Worm (Caenorhabditis elegans) whole organism, young adult: ENCODE measurements around the gene F49E10.4.
A peak's percentile ranks its signal among the peaks of the same experiment; 100 is the strongest.

ENCODE experiments used
- B0019.2 ChIP-seq: fragments of 200-800 bp; sonication (Bioruptor generic); conservative IDR thresholded peaks from 2 replicates; pipeline ENCODE4 v1.3.6; 2022; ENCODE audit warnings: missing genetic modification reagents, missing genetic modification characterization, missing compliant biosample characterization
- C06A6.2 ChIP-seq: fragments of 200-800 bp; sonication (Bioruptor generic); conservative IDR thresholded peaks from 2 replicates; pipeline ENCODE4 v1.3.6; 2022; ENCODE audit warnings: missing genetic modification characterization, missing compliant biosample characterization
- F10E7.11 ChIP-seq: sonication (generic microtip); optimal IDR thresholded peaks from 2 replicates; lab custom pipeline; 2017; ENCODE audit warnings: mild to moderate bottlenecking, missing genetic modification characterization, moderate library complexity, missing compliant biosample characterization
- F33H1.4 ChIP-seq: fragments of 200-800 bp; sonication (Bioruptor generic); IDR thresholded peaks from 2 replicates; pipeline ENCODE4 v1.3.6; 2022; ENCODE audit warnings: missing genetic modification reagents, missing genetic modification characterization, missing compliant biosample characterization
- F52B5.7 ChIP-seq: sonication (generic microtip); optimal IDR thresholded peaks from 2 replicates; lab custom pipeline; 2016; ENCODE audit warnings: mild to moderate bottlenecking, missing genetic modification characterization, missing compliant biosample characterization
- F55B11.4 ChIP-seq: sonication (generic microtip); optimal IDR thresholded peaks from 2 replicates; lab custom pipeline; 2016; ENCODE audit warnings: missing compliant biosample characterization, missing genetic modification characterization, borderline replicate concordance; ENCODE audit not compliant: insufficient read depth
- K12H6.12 ChIP-seq: fragments of 200-800 bp; sonication (Bioruptor generic); optimal IDR thresholded peaks from 2 replicates; lab custom pipeline; 2018; ENCODE audit warnings: mild to moderate bottlenecking, missing genetic modification characterization, missing compliant biosample characterization
- T26A5.8 ChIP-seq: sonication (generic microtip); optimal IDR thresholded peaks from 2 replicates; lab custom pipeline; 2016; ENCODE audit warnings: missing genetic modification characterization, missing compliant biosample characterization
- ZK185.1 ChIP-seq: sonication (generic microtip); optimal IDR thresholded peaks from 2 replicates; lab custom pipeline; 2016; ENCODE audit warnings: mild to moderate bottlenecking, missing genetic modification characterization, missing compliant biosample characterization; ENCODE audit not compliant: poor library complexity, severe bottlenecking
- ama-1 ChIP-seq, 3 experiments: fragments of 150-350 bp in 1 of 3; sonication (generic microtip) in 2 of 3; optimal IDR thresholded peaks; 2 replicates each; lab custom pipeline; 2014 to 2018; ENCODE audit warnings: missing biosample characterization in 2 of 3, missing genetic modification characterization in 2 of 3, missing genetic modification reagents in 2 of 3
- atf-7 ChIP-seq: sonication (generic microtip); optimal IDR thresholded peaks from 2 replicates; lab custom pipeline; 2017; ENCODE audit warnings: mild to moderate bottlenecking, missing genetic modification characterization, missing compliant biosample characterization
- attf-5 ChIP-seq: fragments of 200-800 bp; sonication (Bioruptor generic); optimal IDR thresholded peaks from 2 replicates; lab custom pipeline; 2018; ENCODE audit warnings: mild to moderate bottlenecking, missing genetic modification characterization, missing compliant biosample characterization
- cebp-1 ChIP-seq, 2 experiments: fragments of 200-800 bp in 1 of 2; sonication (Bioruptor generic) in 1 of 2; sonication (generic microtip) in 1 of 2; IDR thresholded peaks in 1 of 2; optimal IDR thresholded peaks in 1 of 2; 2 replicates each; pipeline versions ENCODE4 v1.3.6 to Lab custom; 2017 to 2022; ENCODE audit warnings: missing compliant biosample characterization in 2 of 2, missing genetic modification characterization in 2 of 2, mild to moderate bottlenecking in 1 of 2, missing genetic modification reagents in 1 of 2, moderate library complexity in 1 of 2
- cebp-2 ChIP-seq: fragments of 200-800 bp; sonication (Bioruptor generic); IDR thresholded peaks from 2 replicates; pipeline ENCODE4 v1.3.6; 2022; ENCODE audit warnings: missing genetic modification characterization, missing compliant biosample characterization
- chd-7 ChIP-seq: sonication (generic microtip); optimal IDR thresholded peaks from 2 replicates; lab custom pipeline; 2016; ENCODE audit warnings: mild to moderate bottlenecking, missing genetic modification characterization, moderate library complexity, missing compliant biosample characterization
- dox-1 ChIP-seq: fragments of 200-800 bp; sonication (Bioruptor generic); IDR thresholded peaks from 2 replicates; pipeline ENCODE4 v1.3.6; 2022; ENCODE audit warnings: missing genetic modification reagents, missing genetic modification characterization, missing compliant biosample characterization
- dpl-1 ChIP-seq: fragments of 150-350 bp; optimal IDR thresholded peaks from 2 replicates; lab custom pipeline; 2014; ENCODE audit warnings: missing biosample characterization, missing genetic modification reagents, missing genetic modification characterization
- egl-44 ChIP-seq: fragments of 200-800 bp; sonication (Bioruptor generic); IDR thresholded peaks from 2 replicates; pipeline ENCODE4 v1.3.6; 2022; ENCODE audit warnings: missing genetic modification reagents, missing genetic modification characterization, missing compliant biosample characterization
- ekl-4 ChIP-seq: fragments of 200-800 bp; sonication (Bioruptor generic); IDR thresholded peaks from 2 replicates; pipeline ENCODE4 v1.3.6; 2022; ENCODE audit warnings: missing genetic modification reagents, missing genetic modification characterization, missing compliant biosample characterization
- gei-17 ChIP-seq: fragments of 200-800 bp; sonication (Bioruptor generic); optimal IDR thresholded peaks from 2 replicates; lab custom pipeline; 2018; ENCODE audit warnings: mild to moderate bottlenecking, missing genetic modification characterization, missing compliant biosample characterization
- lag-1 ChIP-seq: fragments of 200-800 bp; sonication (Bioruptor generic); IDR thresholded peaks from 2 replicates; pipeline ENCODE4 v1.3.6; 2022; ENCODE audit warnings: missing genetic modification reagents, missing genetic modification characterization, missing compliant biosample characterization
- let-526 ChIP-seq: fragments of 200-800 bp; sonication (Bioruptor generic); IDR thresholded peaks from 2 replicates; pipeline ENCODE4 v1.3.6; 2022; ENCODE audit warnings: missing genetic modification reagents, missing genetic modification characterization, missing compliant biosample characterization
- lin-26 ChIP-seq: fragments of 200-800 bp; sonication (Bioruptor generic); IDR thresholded peaks from 2 replicates; pipeline ENCODE4 v1.3.6; 2022; ENCODE audit warnings: missing genetic modification reagents, missing genetic modification characterization, missing compliant biosample characterization
- lin-35 ChIP-seq, 3 experiments: fragments of 150-350 bp in 2 of 3; sonication (generic microtip) in 1 of 3; optimal IDR thresholded peaks; 2 replicates each; lab custom pipeline; 2014 to 2018; ENCODE audit warnings: missing biosample characterization in 3 of 3, missing genetic modification characterization in 3 of 3, missing genetic modification reagents in 3 of 3
- lin-40 ChIP-seq: sonication (generic microtip); optimal IDR thresholded peaks from 2 replicates; lab custom pipeline; 2016; ENCODE audit warnings: missing genetic modification characterization, mild to moderate bottlenecking, missing compliant biosample characterization, missing genotype, missing genetic modification reagents
- lsy-27 ChIP-seq: sonication (generic microtip); optimal IDR thresholded peaks from 2 replicates; lab custom pipeline; 2017; ENCODE audit warnings: missing genetic modification characterization, mild to moderate bottlenecking, missing compliant biosample characterization, antibody characterized with exemption, missing genotype, borderline replicate concordance; ENCODE audit not compliant: insufficient read depth
- madf-6 ChIP-seq: fragments of 200-800 bp; sonication (Bioruptor generic); IDR thresholded peaks from 2 replicates; pipeline ENCODE4 v1.3.6; 2022; ENCODE audit warnings: missing genetic modification reagents, missing genetic modification characterization, missing compliant biosample characterization
- nfya-1 ChIP-seq: sonication (generic microtip); optimal IDR thresholded peaks from 2 replicates; lab custom pipeline; 2017; ENCODE audit warnings: antibody characterized with exemption, missing compliant biosample characterization, missing genetic modification characterization, borderline replicate concordance; ENCODE audit not compliant: insufficient read depth
- nhr-179 ChIP-seq: sonication (generic microtip); optimal IDR thresholded peaks from 2 replicates; lab custom pipeline; 2016; ENCODE audit warnings: mild to moderate bottlenecking, missing genetic modification characterization, missing compliant biosample characterization
- pbrm-1 ChIP-seq: fragments of 200-800 bp; sonication (Bioruptor generic); IDR thresholded peaks from 2 replicates; pipeline ENCODE4 v1.3.6; 2022; ENCODE audit warnings: missing genetic modification reagents, missing genetic modification characterization, missing compliant biosample characterization
- rcor-1 ChIP-seq: fragments of 200-800 bp; sonication (Bioruptor generic); IDR thresholded peaks from 2 replicates; pipeline ENCODE4 v1.3.6; 2022; ENCODE audit warnings: missing genetic modification reagents, missing genetic modification characterization, missing compliant biosample characterization
- sdz-38 ChIP-seq: sonication (generic microtip); optimal IDR thresholded peaks from 2 replicates; lab custom pipeline; 2016; ENCODE audit warnings: missing genotype, missing genetic modification characterization, missing compliant biosample characterization
- snpc-1.1 ChIP-seq: sonication (generic microtip); optimal IDR thresholded peaks from 2 replicates; lab custom pipeline; 2017; ENCODE audit warnings: missing genetic modification characterization, mild to moderate bottlenecking, missing compliant biosample characterization, antibody characterized with exemption, moderate library complexity, missing genotype, missing genetic modification reagents; ENCODE audit not compliant: insufficient read depth
- snpc-4 ChIP-seq, 5 experiments: fragments of 150-350 bp in 1 of 5; sonication (generic microtip) in 4 of 5; optimal IDR thresholded peaks; 2 replicates each; lab custom pipeline; 2014 to 2018; ENCODE audit warnings: missing genetic modification characterization in 5 of 5, missing biosample characterization in 3 of 5, antibody characterized with exemption in 2 of 5, mild to moderate bottlenecking in 2 of 5, missing compliant biosample characterization in 2 of 5, missing genotype in 2 of 5, moderate library complexity in 2 of 5, missing genetic modification reagents in 1 of 5
- somi-1 ChIP-seq: fragments of 200-800 bp; sonication (Bioruptor generic); optimal IDR thresholded peaks from 2 replicates; lab custom pipeline; 2018; ENCODE audit warnings: mild to moderate bottlenecking, missing genetic modification characterization, missing compliant biosample characterization
- xnd-1 ChIP-seq: sonication (generic microtip); optimal IDR thresholded peaks from 2 replicates; lab custom pipeline; 2016; ENCODE audit warnings: missing genotype, missing genetic modification reagents, missing genetic modification characterization, missing compliant biosample characterization
- zfh-2 ChIP-seq: fragments of 200-800 bp; sonication (Bioruptor generic); conservative IDR thresholded peaks from 2 replicates; pipeline ENCODE4 v1.3.6; 2022; ENCODE audit warnings: missing genetic modification reagents, missing genetic modification characterization, missing compliant biosample characterization

F49E10.4 gene

DNA sequence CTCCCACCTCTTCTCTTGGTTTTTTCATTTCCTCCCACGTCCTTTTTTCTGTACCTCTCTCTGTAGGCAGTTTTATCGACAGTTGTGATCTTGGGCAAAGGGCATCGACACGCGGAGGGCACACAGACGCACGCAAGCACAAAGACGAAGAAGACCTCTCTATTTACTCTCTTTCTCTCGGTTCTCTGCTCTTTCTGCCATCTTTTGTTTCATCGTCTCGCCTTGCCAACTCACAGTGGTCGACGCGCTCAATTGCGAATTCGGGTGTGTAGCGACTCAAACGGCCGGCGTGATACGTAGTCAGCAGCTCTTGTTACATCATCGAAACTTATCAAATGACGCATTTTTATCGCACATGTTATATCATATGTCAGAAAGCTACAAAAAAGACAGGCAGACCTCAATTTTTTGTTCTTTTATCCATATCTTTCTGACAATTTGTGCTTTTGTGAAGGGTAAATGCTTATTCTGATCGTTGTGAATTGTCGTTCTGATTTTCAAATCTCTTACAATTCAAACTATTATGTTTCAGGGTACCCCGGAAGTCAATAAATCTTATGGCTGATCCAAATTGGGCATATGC, 34.5 kb upstream of the F49E10.4 start, which contains the start of gene puf-9 (continued):
- TF ChIP-seq ama-1 (optimal IDR thresholded peaks at IDR 0.05; lab: Kevin White, UChicago) (no peak), ama-1 (GFP tag; optimal IDR thresholded peaks at IDR 0.05; lab: Kevin White, UChicago) (peak in 1 of 2 experiments; percentile 1), pbrm-1 (GFP tag; lab: Robert Waterston, UW) (peak; percentile 97), nhr-179 (tag; lab: Kevin White, UChicago) (no peak)

DNA sequence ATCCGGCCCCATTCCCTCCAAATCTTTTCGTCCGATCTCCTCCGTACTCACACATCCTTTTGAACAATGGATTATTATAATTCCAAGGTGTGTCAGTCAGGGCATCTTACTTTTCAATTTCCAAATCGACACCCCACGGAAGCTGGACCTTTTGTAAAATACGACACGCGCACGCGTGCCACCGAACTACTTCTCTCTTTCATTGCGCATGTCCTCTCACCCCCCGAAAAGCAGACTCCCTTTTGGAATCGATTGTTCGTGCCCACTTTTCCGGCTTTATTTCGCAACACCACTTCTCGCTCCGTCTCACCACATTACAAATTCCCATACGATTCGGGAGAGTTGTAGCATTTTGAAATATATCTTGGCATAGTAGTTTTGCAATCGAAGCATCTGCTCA, 28.4 kb upstream of the F49E10.4 start:
- TF ChIP-seq ekl-4 (GFP tag; lab: Robert Waterston, UW) (no peak), lsy-27 (no peak), nfya-1 (tag; lab: Kevin White, UChicago) (no peak), lin-40 (tag; lab: Kevin White, UChicago) (no peak), T26A5.8 (tag; lab: Kevin White, UChicago) (no peak), chd-7 (peak; percentile 19), ama-1 (optimal IDR thresholded peaks at IDR 0.05; lab: Kevin White, UChicago) (no peak), ama-1 (GFP tag; optimal IDR thresholded peaks at IDR 0.05; lab: Kevin White, UChicago) (no peak), lag-1 (no peak), lin-35 (GFP tag; optimal IDR thresholded peaks at IDR 0.05; lab: Kevin White, UChicago) (peak in 1 of 3 experiments; percentile 41), F55B11.4 (tag; lab: Kevin White, UChicago) (no peak), xnd-1 (tag; lab: Kevin White, UChicago) (no peak), cebp-2 (GFP tag; lab: Robert Waterston, UW) (no peak), zfh-2 (GFP tag; lab: Robert Waterston, UW) (no peak), lin-26 (no peak), F52B5.7 (peak; percentile 23), K12H6.12 (tag; lab: Kevin White, UChicago) (peak; percentile 4), B0019.2 (no peak), F33H1.4 (GFP tag; lab: Robert Waterston, UW) (no peak), snpc-1.1 (tag; lab: Kevin White, UChicago) (no peak), egl-44 (GFP tag; lab: Robert Waterston, UW) (no peak), gei-17 (no peak), C06A6.2 (GFP tag; lab: Robert Waterston, UW) (no peak), sdz-38 (tag; lab: Kevin White, UChicago) (no peak), rcor-1 (GFP tag; lab: Robert Waterston, UW) (no peak), ZK185.1 (tag; lab: Kevin White, UChicago) (no peak), let-526 (GFP tag; lab: Robert Waterston, UW) (no peak), attf-5 (GFP tag; lab: Kevin White, UChicago) (no peak), somi-1 (GFP tag; lab: Kevin White, UChicago) (no peak), F10E7.11 (tag; lab: Kevin White, UChicago) (peak; percentile 13), madf-6 (GFP tag; lab: Robert Waterston, UW) (no peak), cebp-1 (GFP tag; IDR thresholded peaks at IDR 0.05; lab: Robert Waterston, UW) (peak; percentile 87), cebp-1 (tag; optimal IDR thresholded peaks at IDR 0.05; lab: Kevin White, UChicago) (peak; percentile 98), dpl-1 (GFP tag; lab: Kevin White, UChicago) (no peak), dox-1 (no peak), atf-7 (tag; lab: Kevin White, UChicago) (no peak), snpc-4 (GFP tag; optimal IDR thresholded peaks at IDR 0.05; lab: Kevin White, UChicago) (no peak), snpc-4 (tag; optimal IDR thresholded peaks at IDR 0.05; lab: Kevin White, UChicago) (no peak)
